Worm (Caenorhabditis elegans) whole organism, L1 larva: ENCODE measurements around the gene clec-215.

ENCODE experiments used
- C16A3.4 ChIP-seq: fragments of 150-350 bp; optimal IDR thresholded peaks from 2 replicates; lab custom pipeline; 2014; ENCODE audit warnings: missing biosample characterization, missing genetic modification characterization
- C34B4.2 ChIP-seq: sonication (generic microtip); optimal IDR thresholded peaks from 2 replicates; lab custom pipeline; 2017; ENCODE audit warnings: mild to moderate bottlenecking, missing genetic modification characterization, missing compliant biosample characterization
- F16B12.6 ChIP-seq: fragments of 150-350 bp; optimal IDR thresholded peaks from 2 replicates; lab custom pipeline; 2014; ENCODE audit warnings: missing biosample characterization, missing genetic modification characterization
- Y116A8C.19 ChIP-seq: sonication (generic microtip); optimal IDR thresholded peaks from 2 replicates; lab custom pipeline; 2016; ENCODE audit warnings: missing compliant biosample characterization, missing genetic modification characterization, borderline replicate concordance
- aha-1 ChIP-seq: fragments of 150-350 bp; optimal IDR thresholded peaks from 2 replicates; lab custom pipeline; 2014; ENCODE audit warnings: missing biosample characterization, missing genetic modification characterization
- alr-1 ChIP-seq: fragments of 200-800 bp; sonication (Bioruptor generic); optimal IDR thresholded peaks from 2 replicates; lab custom pipeline; 2018; ENCODE audit warnings: borderline replicate concordance, mild to moderate bottlenecking, missing genetic modification characterization, missing compliant biosample characterization
- ama-1 ChIP-seq: fragments of 150-350 bp; optimal IDR thresholded peaks from 2 replicates; lab custom pipeline; 2014
- blmp-1 ChIP-seq: fragments of 150-350 bp; optimal IDR thresholded peaks from 2 replicates; lab custom pipeline; 2014; ENCODE audit warnings: missing biosample characterization, missing genetic modification characterization
- ceh-63 ChIP-seq: fragments of 200-800 bp; sonication (Bioruptor generic); optimal IDR thresholded peaks from 2 replicates; lab custom pipeline; 2018; ENCODE audit warnings: mild to moderate bottlenecking, missing genetic modification characterization, missing compliant biosample characterization
- ceh-8 ChIP-seq: fragments of 200-800 bp; sonication (Bioruptor generic); optimal IDR thresholded peaks from 2 replicates; lab custom pipeline; 2018; ENCODE audit warnings: mild to moderate bottlenecking, missing genetic modification characterization, moderate library complexity, missing compliant biosample characterization
- ceh-90 ChIP-seq: sonication (generic microtip); optimal IDR thresholded peaks from 2 replicates; lab custom pipeline; 2016; ENCODE audit warnings: missing genetic modification characterization, missing compliant biosample characterization
- efl-3 ChIP-seq: fragments of 200-800 bp; sonication (Bioruptor generic); optimal IDR thresholded peaks from 2 replicates; lab custom pipeline; 2018; ENCODE audit warnings: mild to moderate bottlenecking, missing genetic modification characterization, missing compliant biosample characterization
- egl-13 ChIP-seq: sonication (generic microtip); optimal IDR thresholded peaks from 2 replicates; lab custom pipeline; 2016; ENCODE audit warnings: missing genotype, missing genetic modification reagents, missing genetic modification characterization, missing compliant biosample characterization
- egl-27 ChIP-seq, 2 experiments: fragments of 150-350 bp in 1 of 2; sonication (generic microtip); optimal IDR thresholded peaks; 3 replicates each; lab custom pipeline; 2017 to 2018; ENCODE audit warnings: missing biosample characterization in 2 of 2, missing genetic modification characterization in 2 of 2, missing genetic modification reagents in 2 of 2
- ets-5 ChIP-seq: fragments of 200-800 bp; sonication (Bioruptor generic); IDR thresholded peaks from 2 replicates; pipeline ENCODE4 v1.3.6; 2022; ENCODE audit warnings: missing genetic modification characterization, missing compliant biosample characterization
- fkh-10 ChIP-seq: sonication (generic microtip); optimal IDR thresholded peaks from 2 replicates; lab custom pipeline; 2017; ENCODE audit warnings: missing biosample characterization, missing genetic modification reagents, missing genetic modification characterization
- fkh-4 ChIP-seq: sonication (generic microtip); optimal IDR thresholded peaks from 2 replicates; lab custom pipeline; 2016; ENCODE audit warnings: missing compliant biosample characterization, missing genetic modification characterization, borderline replicate concordance
- fkh-8 ChIP-seq: sonication (generic microtip); optimal IDR thresholded peaks from 2 replicates; lab custom pipeline; 2016; ENCODE audit warnings: mild to moderate bottlenecking, missing genetic modification characterization, missing compliant biosample characterization
- hpl-2 ChIP-seq: fragments of 150-350 bp; optimal IDR thresholded peaks from 2 replicates; lab custom pipeline; 2014; ENCODE audit warnings: missing biosample characterization, missing genetic modification reagents, missing genetic modification characterization
- isw-1 ChIP-seq: fragments of 200-800 bp; sonication (Bioruptor generic); IDR thresholded peaks from 2 replicates; pipeline ENCODE4 v1.3.6; 2022; ENCODE audit warnings: missing genetic modification characterization, missing compliant biosample characterization
- lin-14 ChIP-seq: fragments of 200-800 bp; sonication (Bioruptor generic); optimal IDR thresholded peaks from 2 replicates; lab custom pipeline; 2018; ENCODE audit warnings: mild to moderate bottlenecking, missing genetic modification characterization, moderate library complexity, missing compliant biosample characterization
- lin-15B ChIP-seq: fragments of 150-350 bp; sonication (generic microtip); optimal IDR thresholded peaks from 3 replicates; lab custom pipeline; 2014; ENCODE audit warnings: missing biosample characterization, missing genetic modification characterization
- lir-3 ChIP-seq: sonication (generic microtip); optimal IDR thresholded peaks from 2 replicates; lab custom pipeline; 2016; ENCODE audit warnings: mild to moderate bottlenecking, missing genetic modification characterization, moderate library complexity, missing compliant biosample characterization; ENCODE audit not compliant: poor library complexity
- lsy-2 ChIP-seq, 2 experiments: fragments of 150-350 bp; optimal IDR thresholded peaks; 2 replicates each; lab custom pipeline; 2014; ENCODE audit warnings: missing biosample characterization in 2 of 2, missing genetic modification characterization in 2 of 2
- mab-9 ChIP-seq: fragments of 200-800 bp; sonication (Bioruptor generic); IDR thresholded peaks from 2 replicates; pipeline ENCODE4 v1.3.6; 2022; ENCODE audit warnings: missing genetic modification reagents, missing genetic modification characterization, missing compliant biosample characterization
- mdl-1 ChIP-seq, 2 experiments: fragments of 150-350 bp; optimal IDR thresholded peaks; 2 replicates each; lab custom pipeline; 2014 to 2017; ENCODE audit warnings: missing biosample characterization in 2 of 2, missing genetic modification characterization in 2 of 2, inconsistent platforms in 1 of 2
- mef-2 ChIP-seq: fragments of 150-350 bp; optimal IDR thresholded peaks from 2 replicates; lab custom pipeline; 2014; ENCODE audit warnings: missing biosample characterization, missing genetic modification characterization
- nhr-11 ChIP-seq: fragments of 150-350 bp; optimal IDR thresholded peaks from 2 replicates; lab custom pipeline; 2014; ENCODE audit warnings: missing biosample characterization, missing genetic modification characterization
- nhr-19 ChIP-seq: fragments of 200-800 bp; sonication (Bioruptor generic); conservative IDR thresholded peaks from 2 replicates; pipeline ENCODE4 v1.3.6; 2022; ENCODE audit warnings: missing genetic modification characterization, missing compliant biosample characterization
- nhr-237 ChIP-seq: fragments of 150-350 bp; optimal IDR thresholded peaks from 2 replicates; lab custom pipeline; 2014; ENCODE audit warnings: missing biosample characterization, missing genetic modification characterization
- nhr-77 ChIP-seq: fragments of 150-350 bp; optimal IDR thresholded peaks from 2 replicates; lab custom pipeline; 2014; ENCODE audit warnings: missing biosample characterization, missing genetic modification characterization
- nhr-84 ChIP-seq: sonication (generic microtip); optimal IDR thresholded peaks from 2 replicates; lab custom pipeline; 2017; ENCODE audit warnings: missing biosample characterization, missing genetic modification characterization
- nhr-85 ChIP-seq: sonication (generic microtip); peaks from one replicate; lab custom pipeline; 2016; ENCODE audit warnings: missing genetic modification characterization, inconsistent platforms, missing compliant biosample characterization
- nhr-90 ChIP-seq: sonication (generic microtip); optimal IDR thresholded peaks from 2 replicates; lab custom pipeline; 2016; ENCODE audit warnings: mild to moderate bottlenecking, missing genetic modification characterization, missing compliant biosample characterization; ENCODE audit not compliant: poor library complexity
- skn-1 ChIP-seq: fragments of 150-350 bp; optimal IDR thresholded peaks from 2 replicates; lab custom pipeline; 2014; ENCODE audit warnings: missing biosample characterization, missing genetic modification characterization
- snu-23 ChIP-seq: sonication (generic microtip); optimal IDR thresholded peaks from 2 replicates; lab custom pipeline; 2016; ENCODE audit warnings: missing genetic modification characterization, missing compliant biosample characterization
- sox-4 ChIP-seq: sonication (generic microtip); optimal IDR thresholded peaks from 2 replicates; lab custom pipeline; 2016; ENCODE audit warnings: missing genetic modification characterization, missing compliant biosample characterization
- sptf-1 ChIP-seq: fragments of 150-350 bp; optimal IDR thresholded peaks from 2 replicates; lab custom pipeline; 2014; ENCODE audit warnings: missing biosample characterization, missing genetic modification characterization
- tbx-2 ChIP-seq: sonication (generic microtip); optimal IDR thresholded peaks from 2 replicates; lab custom pipeline; 2016; ENCODE audit warnings: missing genetic modification characterization, missing compliant biosample characterization
- unc-62 ChIP-seq: fragments of 150-350 bp; optimal IDR thresholded peaks from 2 replicates; lab custom pipeline; 2014; ENCODE audit warnings: missing biosample characterization, missing genetic modification reagents, missing genetic modification characterization
- unc-86 ChIP-seq: sonication (generic microtip); optimal IDR thresholded peaks from 2 replicates; lab custom pipeline; 2016; ENCODE audit warnings: missing genetic modification characterization, missing compliant biosample characterization
- vab-15 ChIP-seq: sonication (generic microtip); optimal IDR thresholded peaks from 2 replicates; lab custom pipeline; 2017; ENCODE audit warnings: missing genotype, mild to moderate bottlenecking, missing genetic modification characterization, missing compliant biosample characterization
- ztf-11 ChIP-seq, 2 experiments: sonication (generic microtip); optimal IDR thresholded peaks; 2 replicates each; lab custom pipeline; 2016 to 2017; ENCODE audit warnings: missing genetic modification characterization in 2 of 2, missing biosample characterization in 1 of 2, missing compliant biosample characterization in 1 of 2
- ztf-4 ChIP-seq: fragments of 150-350 bp; optimal IDR thresholded peaks from 2 replicates; lab custom pipeline; 2014; ENCODE audit warnings: missing biosample characterization, missing genetic modification characterization

Gene clec-215

ce11 chrV:7635469-7635868 is 23.3 kb downstream of the clec-215 start, which contains the start of gene srd-29:
Gene srd-29, plus strand, starts transcription at chrV:7635769.
- TF ChIP-seq alr-1 (tag; lab: Kevin White, UChicago) (no peak), ztf-11 (tag; optimal IDR thresholded peaks at IDR 0.05; lab: Kevin White, UChicago) (no peak), nhr-77 (tag; lab: Kevin White, UChicago) (no peak), aha-1 (tag; lab: Kevin White, UChicago) (no peak)

ce11 chrV:7637801-7638200 is 25.7 kb downstream of the clec-215 start, which contains the start of gene clec-45:
Gene clec-45, plus strand, starts transcription at chrV:7638101.
- no peak for TF ChIP-seq mef-2 (tag; lab: Kevin White, UChicago)
- no peak for TF ChIP-seq fkh-8 (tag; lab: Kevin White, UChicago)
- no peak for TF ChIP-seq fkh-10 (GFP tag; lab: Kevin White, UChicago)
- TF ChIP-seq mab-9 (GFP tag; lab: Robert Waterston, UW): no peak
- TF ChIP-seq lin-15B (tag; lab: Kevin White, UChicago): no peak
- no peak for TF ChIP-seq ztf-4 (tag; lab: Kevin White, UChicago)
- no peak for TF ChIP-seq blmp-1 (tag; lab: Kevin White, UChicago)
- no peak for TF ChIP-seq egl-27 (tag; optimal IDR thresholded peaks at IDR 0.05; lab: Kevin White, UChicago)
- TF ChIP-seq efl-3 (GFP tag; lab: Kevin White, UChicago): no peak
- no peak for TF ChIP-seq egl-13 (tag; lab: Kevin White, UChicago)
- no peak for TF ChIP-seq nhr-84 (tag; lab: Kevin White, UChicago)
- no peak for TF ChIP-seq ets-5 (GFP tag; lab: Robert Waterston, UW)
- TF ChIP-seq nhr-85 (tag; lab: Kevin White, UChicago): no peak
- TF ChIP-seq Y116A8C.19 (tag; lab: Kevin White, UChicago): no peak
- no peak for TF ChIP-seq ceh-90 (tag; lab: Kevin White, UChicago)
- TF ChIP-seq hpl-2 (GFP tag; lab: Kevin White, UChicago): no peak
- no peak for TF ChIP-seq mdl-1 (tag; optimal IDR thresholded peaks at IDR 0.05; lab: Kevin White, UChicago)

ce11 chrV:7639356-7639755 is 27.2 kb downstream of the clec-215 start:
- no peak for TF ChIP-seq nhr-237 (tag; lab: Kevin White, UChicago)
- no peak for TF ChIP-seq unc-86 (tag; lab: Kevin White, UChicago)
- TF ChIP-seq blmp-1 (tag; lab: Kevin White, UChicago): no peak
- TF ChIP-seq ceh-63 (GFP tag; lab: Kevin White, UChicago): no peak
- TF ChIP-seq nhr-11 (tag; lab: Kevin White, UChicago): no peak
- TF ChIP-seq ceh-8 (GFP tag; lab: Kevin White, UChicago): no peak
- TF ChIP-seq unc-62 (GFP tag; lab: Kevin White, UChicago): no peak
- no peak for TF ChIP-seq F16B12.6 (tag; lab: Kevin White, UChicago)
- TF ChIP-seq C34B4.2: no peak
- TF ChIP-seq lir-3 (tag; lab: Kevin White, UChicago): no peak

ce11 chrV:7639787-7640186 is 27.6 kb downstream of the clec-215 start, which contains the start of gene F07C4.10:
Gene F07C4.10, minus strand, starts transcription at chrV:7639887.
- TF ChIP-seq alr-1 (tag; lab: Kevin White, UChicago) (no peak), F16B12.6 (tag; lab: Kevin White, UChicago) (no peak), efl-3 (GFP tag; lab: Kevin White, UChicago) (no peak)

- TF ChIP-seq ztf-4 (tag; lab: Kevin White, UChicago) (no peak), fkh-4 (tag; lab: Kevin White, UChicago) (no peak), sox-4 (tag; lab: Kevin White, UChicago) (no peak), nhr-19 (GFP tag; lab: Robert Waterston, UW) (no peak), ceh-63 (GFP tag; lab: Kevin White, UChicago) (no peak), tbx-2 (no peak), vab-15 (tag; lab: Kevin White, UChicago) (no peak), sptf-1 (tag; lab: Kevin White, UChicago) (no peak), C16A3.4 (no peak), ama-1 (no peak), snu-23 (GFP tag; lab: Kevin White, UChicago) (no peak), lin-14 (GFP tag; lab: Kevin White, UChicago) (no peak), mef-2 (tag; lab: Kevin White, UChicago) (no peak), lsy-2 (tag; optimal IDR thresholded peaks at IDR 0.05; lab: Kevin White, UChicago) (no peak), nhr-85 (tag; lab: Kevin White, UChicago) (no peak), nhr-90 (no peak), skn-1 (tag; lab: Kevin White, UChicago) (no peak), isw-1 (GFP tag; lab: Robert Waterston, UW) (no peak)
Observed at ce11 chrV:7641718-7642117, 29.6 kb downstream of the clec-215 start.
